Fruit fly (Drosophila melanogaster): ENCODE data around the gene CG11714.

The CG11714 gene

dm6 chr3L:11561946-11562760 lies 39.6 kb upstream of the CG11714 start, which contains the start of the genes CG7394 and Mob2 (continued):
- TF ChIP-seq Mad (GFP tag; optimal IDR thresholded peaks at IDR 0.05) (peak; percentile 84), yki (optimal IDR thresholded peaks at IDR 0.05) (no peak), CG17361 (GFP tag; IDR thresholded peaks at IDR 0.05) (peak; percentile 82), CG11398 (GFP tag; optimal IDR thresholded peaks at IDR 0.05) (no peak), Mes4 (GFP tag; optimal IDR thresholded peaks at IDR 0.05) (peak; percentile 61), CG2875 (GFP tag; optimal IDR thresholded peaks at IDR 0.05) (peak; percentile 37), CHES-1-like (GFP tag; optimal IDR thresholded peaks at IDR 0.05) (peak; percentile 88), gcm (GFP tag; optimal IDR thresholded peaks at IDR 0.05) (peak; percentile 74), row (GFP tag; IDR thresholded peaks at IDR 0.05) (peak; percentile 96), CG9876 (GFP tag; optimal IDR thresholded peaks at IDR 0.05) (peak; percentile 58), CG43689 (GFP tag; IDR thresholded peaks at IDR 0.05) (peak; percentile 53; the same call in 1 of the 2 replicates), CG2199 (GFP tag; IDR thresholded peaks at IDR 0.05) (no peak), da (GFP tag; optimal IDR thresholded peaks at IDR 0.05) (peak; percentile 59), Fer2 (tag; optimal IDR thresholded peaks at IDR 0.05) (peak; percentile 84), peb (GFP tag; IDR thresholded peaks at IDR 0.05) (peak; percentile 72), Atf-2 (GFP tag; optimal IDR thresholded peaks at IDR 0.05) (peak; percentile 53), CG11247 (GFP tag; IDR thresholded peaks at IDR 0.05) (peak; percentile 92), CG30431 (GFP tag; optimal IDR thresholded peaks at IDR 0.05) (peak; percentile 65), Taf1 (GFP tag; IDR thresholded peaks at IDR 0.05) (peak; percentile 88), CG18599 (GFP tag; optimal IDR thresholded peaks at IDR 0.05) (peak; percentile 87), cwo (GFP tag; optimal IDR thresholded peaks at IDR 0.05) (peak; percentile 78), trem (tag; optimal IDR thresholded peaks at IDR 0.05) (peak; percentile 79), unc-4 (GFP tag; IDR thresholded peaks at IDR 0.05; ENCODE audit: partially characterized antibody) (peak; percentile 87), CG5180 (GFP tag; optimal IDR thresholded peaks at IDR 0.05) (peak; percentile 73), grn (GFP tag; optimal IDR thresholded peaks at IDR 0.05) (peak; percentile 61), Fer3 (tag; optimal IDR thresholded peaks at IDR 0.05) (peak; percentile 86), sens (GFP tag) (peak; percentile 97), sob (GFP tag; IDR thresholded peaks at IDR 0.05) (peak; percentile 93), CG9215 (GFP tag; IDR thresholded peaks at IDR 0.05) (peak; percentile 86), Vsx1 (GFP tag; optimal IDR thresholded peaks at IDR 0.05) (peak; percentile 59), CG10267 (tag; optimal IDR thresholded peaks at IDR 0.05) (peak; percentile 85), hth (optimal IDR thresholded peaks at IDR 0.05) (no peak), vnd (GFP tag; IDR thresholded peaks at IDR 0.05; ENCODE audit: partially characterized antibody) (peak; percentile 86), gro (GFP tag; optimal IDR thresholded peaks at IDR 0.05) (peak; percentile 80), Dbx (GFP tag; IDR thresholded peaks at IDR 0.05) (peak; percentile 96), Meics (GFP tag; optimal IDR thresholded peaks at IDR 0.05) (peak; percentile 90), CG12071 (GFP tag; optimal IDR thresholded peaks at IDR 0.05) (peak; percentile 73), pnt (GFP tag; optimal IDR thresholded peaks at IDR 0.05) (peak; percentile 37), ems (GFP tag; optimal IDR thresholded peaks at IDR 0.05) (peak; percentile 83), CG11723 (GFP tag; optimal IDR thresholded peaks at IDR 0.05) (peak; percentile 67), scrt (GFP tag; optimal IDR thresholded peaks at IDR 0.05) (peak; percentile 64), CG13894 (tag; optimal IDR thresholded peaks at IDR 0.05) (peak; percentile 70), jing (GFP tag; optimal IDR thresholded peaks at IDR 0.05) (peak; percentile 75), az2 (GFP tag; optimal IDR thresholded peaks at IDR 0.05) (peak; percentile 92), stwl (tag; optimal IDR thresholded peaks at IDR 0.05) (peak; percentile 92), ATbp (GFP tag; optimal IDR thresholded peaks at IDR 0.05) (peak; percentile 74), HLHmδ (GFP tag; optimal IDR thresholded peaks at IDR 0.05) (no peak), ken (GFP tag; IDR thresholded peaks at IDR 0.05) (peak; percentile 93), mld (GFP tag; IDR thresholded peaks at IDR 0.05; ENCODE audit: partially characterized antibody) (0 out of 3 replicates have a peak, but pooled peaks have one; percentile 71), Sin3A (optimal IDR thresholded peaks at IDR 0.05) (peak; percentile 92)
